Fruit fly (Drosophila melanogaster) whole organism, embryonic: ENCODE measurements around the gene Spn88Ea.

Experiments used
- ATbp ChIP-seq: fragments of 200-800 bp; sonication (Bioruptor generic); optimal IDR thresholded peaks from 2 replicates; lab custom pipeline; 2017; ENCODE audit warnings: missing biosample characterization, mild to moderate bottlenecking, missing genetic modification characterization, missing genetic modification reagents
- Ada2b ChIP-seq: fragments of 200-800 bp; sonication (Bioruptor generic); IDR thresholded peaks from 2 replicates; pipeline ENCODE4 v1.3.6; 2022; ENCODE audit warnings: missing biosample characterization, missing genetic modification characterization
- Blimp-1 ChIP-seq: fragments of 200-800 bp; sonication (Bioruptor generic); optimal IDR thresholded peaks from 3 replicates; lab custom pipeline; 2018; ENCODE audit warnings: missing biosample characterization, missing genetic modification characterization, mild to moderate bottlenecking, moderate library complexity, missing genetic modification reagents
- CG10267 ChIP-seq: fragments of 200-800 bp; sonication (Bioruptor generic); optimal IDR thresholded peaks from 2 replicates; lab custom pipeline; 2018; ENCODE audit warnings: missing biosample characterization, mild to moderate bottlenecking, missing genetic modification characterization, moderate library complexity
- CG10543 ChIP-seq: fragments of 200-800 bp; sonication (Bioruptor generic); optimal IDR thresholded peaks from 3 replicates; lab custom pipeline; 2017; ENCODE audit warnings: missing biosample characterization, mild to moderate bottlenecking, missing genetic modification characterization, moderate library complexity
- CG10959 ChIP-seq: fragments of 200-800 bp; sonication (Bioruptor generic); IDR thresholded peaks from 2 replicates; pipeline ENCODE4 v1.3.6; 2022; ENCODE audit warnings: missing biosample characterization, missing genetic modification characterization
- CG11085 ChIP-seq: fragments of 200-800 bp; sonication (Bioruptor generic); IDR thresholded peaks from 2 replicates; pipeline ENCODE4 v1.3.6; 2022; ENCODE audit warnings: missing biosample characterization, missing genetic modification characterization
- CG1233 ChIP-seq: fragments of 200-800 bp; sonication (Bioruptor generic); optimal IDR thresholded peaks from 4 replicates; lab custom pipeline; 2018; ENCODE audit warnings: missing biosample characterization, mild to moderate bottlenecking, missing genetic modification characterization
- CG42726 ChIP-seq: fragments of 200-800 bp; sonication (Bioruptor generic); IDR thresholded peaks from 2 replicates; pipeline ENCODE4 v1.3.6; 2022; ENCODE audit warnings: missing biosample characterization, missing genetic modification characterization; ENCODE audit not compliant: partially characterized antibody
- CG4328 ChIP-seq: fragments of 200-800 bp; sonication (Bioruptor generic); optimal IDR thresholded peaks from 3 replicates; lab custom pipeline; 2017; ENCODE audit warnings: missing biosample characterization, missing genetic modification reagents, missing genetic modification characterization
- CG43689 ChIP-seq: fragments of 200-800 bp; sonication (Bioruptor generic); IDR thresholded peaks from 2 replicates; pipeline ENCODE4 v1.3.6; 2022; ENCODE audit warnings: missing biosample characterization, missing genetic modification characterization
- CG4424 ChIP-seq: fragments of 200-800 bp; sonication (Bioruptor generic); optimal IDR thresholded peaks from 3 replicates; lab custom pipeline; 2016; ENCODE audit warnings: missing biosample characterization, missing genetic modification characterization
- CG4617 ChIP-seq: fragments of 200-800 bp; sonication (Bioruptor generic); optimal IDR thresholded peaks from 3 replicates; lab custom pipeline; 2016; ENCODE audit warnings: missing biosample characterization, missing genetic modification characterization, borderline replicate concordance
- CG4820 ChIP-seq: fragments of 200-800 bp; sonication (Bioruptor generic); optimal IDR thresholded peaks from 3 replicates; lab custom pipeline; 2016; ENCODE audit warnings: missing biosample characterization, missing genetic modification characterization
- CG4854 ChIP-seq: fragments of 200-800 bp; sonication (Bioruptor generic); optimal IDR thresholded peaks from 2 replicates; lab custom pipeline; 2016; ENCODE audit warnings: missing biosample characterization, missing genetic modification characterization, inconsistent platforms
- CG6654 ChIP-seq: fragments of 200-800 bp; sonication (Bioruptor generic); optimal IDR thresholded peaks from 2 replicates; lab custom pipeline; 2017; ENCODE audit warnings: missing biosample characterization, mild to moderate bottlenecking, missing genetic modification characterization
- CG7357 ChIP-seq: fragments of 200-800 bp; sonication (Bioruptor generic); IDR thresholded peaks from 3 replicates; pipeline ENCODE4 v1.3.6; 2022; ENCODE audit warnings: missing biosample characterization, missing genetic modification characterization
- CG7928 ChIP-seq: fragments of 200-800 bp; sonication (Bioruptor generic); optimal IDR thresholded peaks from 2 replicates; lab custom pipeline; 2017; ENCODE audit warnings: missing biosample characterization, mild to moderate bottlenecking, missing genetic modification characterization
- CG8089 ChIP-seq: fragments of 200-800 bp; sonication (Bioruptor generic); optimal IDR thresholded peaks from 3 replicates; lab custom pipeline; 2016; ENCODE audit warnings: missing biosample characterization, missing genetic modification characterization
- CG9727 ChIP-seq: fragments of 200-800 bp; sonication (Bioruptor generic); optimal IDR thresholded peaks from 3 replicates; lab custom pipeline; 2017; ENCODE audit warnings: missing biosample characterization, mild to moderate bottlenecking, missing genetic modification characterization
- CG9797 ChIP-seq: fragments of 200-800 bp; sonication (Bioruptor generic); optimal IDR thresholded peaks from 3 replicates; lab custom pipeline; 2018; ENCODE audit warnings: missing biosample characterization, mild to moderate bottlenecking, missing genetic modification characterization
- Dip3 ChIP-seq: fragments of 200-800 bp; sonication (Bioruptor generic); optimal IDR thresholded peaks from 3 replicates; lab custom pipeline; 2016; ENCODE audit warnings: missing biosample characterization, missing genetic modification characterization
- Dll ChIP-seq: fragments of 200-800 bp; sonication (Bioruptor generic); IDR thresholded peaks from 4 replicates; pipeline ENCODE4 v1.3.6; 2022; ENCODE audit warnings: missing biosample characterization, missing genetic modification characterization; ENCODE audit not compliant: partially characterized antibody
- Dp ChIP-seq: fragments of 200-800 bp; sonication (Bioruptor generic); optimal IDR thresholded peaks from 2 replicates; lab custom pipeline; 2018; ENCODE audit warnings: missing biosample characterization, mild to moderate bottlenecking, missing genetic modification characterization, moderate library complexity
- Drgx ChIP-seq: fragments of 200-800 bp; sonication (Bioruptor generic); IDR thresholded peaks from 2 replicates; pipeline ENCODE4 v1.3.6; 2022; ENCODE audit warnings: missing biosample characterization, missing genetic modification characterization
- GATAe ChIP-seq: fragments of 200-800 bp; sonication (Bioruptor generic); conservative IDR thresholded peaks from 2 replicates; pipeline ENCODE4 v1.3.6; 2022; ENCODE audit warnings: missing biosample characterization, missing genetic modification characterization
- Hr39 ChIP-seq: fragments of >200 bp; optimal IDR thresholded peaks from 2 replicates; lab custom pipeline; 2017
- Meics ChIP-seq: fragments of 200-800 bp; sonication (Bioruptor generic); optimal IDR thresholded peaks from 2 replicates; lab custom pipeline; 2017; ENCODE audit warnings: missing biosample characterization, mild to moderate bottlenecking, missing genetic modification characterization
- NC2α ChIP-seq: fragments of 200-800 bp; sonication (Bioruptor generic); optimal IDR thresholded peaks from 2 replicates; lab custom pipeline; 2016; ENCODE audit warnings: missing biosample characterization, missing genetic modification characterization
- Scr ChIP-seq: fragments of 200-800 bp; sonication (Bioruptor generic); IDR thresholded peaks from 2 replicates; pipeline ENCODE4 v1.3.6; 2022; ENCODE audit warnings: missing biosample characterization, missing genetic modification characterization; ENCODE audit not compliant: partially characterized antibody
- Ssrp ChIP-seq: fragments of 200-800 bp; sonication (Bioruptor generic); optimal IDR thresholded peaks from 2 replicates; lab custom pipeline; 2018; ENCODE audit warnings: missing biosample characterization, mild to moderate bottlenecking, missing genetic modification characterization, moderate library complexity
- YL-1 ChIP-seq: fragments of 200-800 bp; sonication (Bioruptor generic); optimal IDR thresholded peaks from 3 replicates; lab custom pipeline; 2017; ENCODE audit warnings: missing biosample characterization, mild to moderate bottlenecking, missing genetic modification characterization
- dati ChIP-seq: fragments of 200-800 bp; sonication (Bioruptor generic); IDR thresholded peaks from 2 replicates; pipeline ENCODE4 v1.3.6; 2022; ENCODE audit warnings: missing biosample characterization, missing genetic modification characterization
- ems ChIP-seq: fragments of 200-800 bp; sonication (Bioruptor generic); optimal IDR thresholded peaks from 3 replicates; lab custom pipeline; 2016; ENCODE audit warnings: missing biosample characterization, missing genetic modification characterization
- ftz-f1 ChIP-seq: fragments of 200-800 bp; sonication (Bioruptor generic); optimal IDR thresholded peaks from 2 replicates; lab custom pipeline; 2016; ENCODE audit warnings: missing biosample characterization, missing genetic modification characterization
- gfzf ChIP-seq: fragments of 200-800 bp; sonication (Bioruptor generic); optimal IDR thresholded peaks from 2 replicates; lab custom pipeline; 2016; ENCODE audit warnings: missing biosample characterization, mild to moderate bottlenecking, missing genetic modification characterization, moderate library complexity
- gsb-n ChIP-seq: fragments of 200-800 bp; sonication (Bioruptor generic); optimal IDR thresholded peaks from 3 replicates; lab custom pipeline; 2018; ENCODE audit warnings: missing biosample characterization, mild to moderate bottlenecking, missing genetic modification characterization
- lilli ChIP-seq: fragments of 200-800 bp; sonication (Bioruptor generic); optimal IDR thresholded peaks from 3 replicates; lab custom pipeline; 2016; ENCODE audit warnings: missing biosample characterization, missing genetic modification characterization
- nerfin-2 ChIP-seq: fragments of 200-800 bp; sonication (Bioruptor generic); IDR thresholded peaks from 2 replicates; pipeline ENCODE4 v1.3.6; 2022; ENCODE audit warnings: missing biosample characterization, missing genetic modification characterization; ENCODE audit not compliant: partially characterized antibody
- nmo ChIP-seq: fragments of 200-800 bp; sonication (Bioruptor generic); optimal IDR thresholded peaks from 2 replicates; lab custom pipeline; 2018; ENCODE audit warnings: missing biosample characterization, mild to moderate bottlenecking, missing genetic modification characterization, moderate library complexity
- oc ChIP-seq: fragments of 200-800 bp; sonication (Bioruptor generic); optimal IDR thresholded peaks from 2 replicates; lab custom pipeline; 2018; ENCODE audit warnings: missing biosample characterization, mild to moderate bottlenecking, missing genetic modification characterization, moderate library complexity
- p53 ChIP-seq: fragments of 200-800 bp; sonication (Bioruptor generic); optimal IDR thresholded peaks from 2 replicates; lab custom pipeline; 2016; ENCODE audit warnings: missing biosample characterization, missing genetic modification characterization
- peb ChIP-seq: fragments of 200-800 bp; sonication (Bioruptor generic); IDR thresholded peaks from 2 replicates; pipeline ENCODE4 v1.3.6; 2022; ENCODE audit warnings: missing biosample characterization, missing genetic modification characterization
- pzg ChIP-seq: fragments of 200-800 bp; sonication (Bioruptor generic); optimal IDR thresholded peaks from 3 replicates; lab custom pipeline; 2018; ENCODE audit warnings: missing biosample characterization, mild to moderate bottlenecking, missing genetic modification characterization, moderate library complexity
- sens ChIP-seq: fragments of 200-800 bp; sonication (Bioruptor generic); peaks from one replicate; lab custom pipeline; 2016; ENCODE audit warnings: missing biosample characterization, missing genetic modification characterization
- sima ChIP-seq: fragments of 200-800 bp; sonication (Bioruptor generic); optimal IDR thresholded peaks from 2 replicates; lab custom pipeline; 2016; ENCODE audit warnings: missing biosample characterization, missing genetic modification characterization
- slbo ChIP-seq: fragments of 200-800 bp; sonication (Bioruptor generic); IDR thresholded peaks from 2 replicates; pipeline ENCODE4 v1.3.6; 2022; ENCODE audit warnings: missing biosample characterization, missing genetic modification characterization
- stwl ChIP-seq: fragments of 200-800 bp; sonication (Bioruptor generic); optimal IDR thresholded peaks from 3 replicates; lab custom pipeline; 2018; ENCODE audit warnings: missing biosample characterization, mild to moderate bottlenecking, missing genetic modification characterization, moderate library complexity
- tap ChIP-seq: fragments of 200-800 bp; optimal IDR thresholded peaks from 3 replicates; lab custom pipeline; 2019; ENCODE audit warnings: missing biosample characterization, mild to moderate bottlenecking, missing genetic modification characterization, moderate library complexity
- ttk ChIP-seq: fragments of 200-800 bp; sonication (Bioruptor generic); IDR thresholded peaks from 2 replicates; pipeline ENCODE4 v2.1.2; 2022; ENCODE audit warnings: missing biosample characterization, missing genetic modification characterization
- twi ChIP-seq: fragments of 200-800 bp; optimal IDR thresholded peaks from 2 replicates; lab custom pipeline; 2019; ENCODE audit warnings: missing biosample characterization, mild to moderate bottlenecking, missing genetic modification characterization, moderate library complexity
- zen ChIP-seq: fragments of 200-800 bp; sonication (Bioruptor generic); optimal IDR thresholded peaks from 3 replicates; lab custom pipeline; 2018; ENCODE audit warnings: missing biosample characterization, mild to moderate bottlenecking, missing genetic modification characterization, moderate library complexity

Spn88Ea gene

DNA sequence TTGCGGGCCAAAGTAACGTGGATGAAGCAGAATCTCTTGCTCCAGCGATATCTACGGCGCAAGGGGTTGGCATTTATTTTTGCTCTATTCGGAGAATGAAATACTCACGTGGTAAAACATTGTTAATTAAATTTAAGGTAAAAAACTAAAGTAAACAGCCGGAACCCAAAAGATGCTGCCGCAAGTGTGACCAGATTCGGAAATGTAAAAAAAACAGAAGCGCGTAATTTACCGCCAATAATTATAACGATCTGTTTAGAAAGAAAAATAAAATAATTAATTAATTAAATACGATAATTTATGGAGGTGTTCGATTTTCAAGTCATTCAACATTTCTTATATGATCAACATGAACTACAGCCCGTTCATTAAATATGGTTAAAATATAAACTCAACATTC, 16.7 kb upstream of the Spn88Ea start, which contains the start of gene Polr2G (continued):
- TF ChIP-seq Ada2b (no peak), CG11085 (GFP tag; lab: Robert Waterston, UW) (no peak), CG7357 (no peak), CG6654 (GFP tag; lab: Kevin White, UChicago) (no peak), CG7928 (no peak), ftz-f1 (GFP tag; lab: Kevin White, UChicago) (no peak), tap (tag; lab: Kevin White, UChicago) (no peak), pzg (GFP tag; lab: Kevin White, UChicago) (peak; percentile 19), Dip3 (no peak), Dll (GFP tag; lab: Robert Waterston, UW) (peak; percentile 28; the same call in 1 of the 4 replicates), oc (tag; lab: Kevin White, UChicago) (no peak), sens (GFP tag; lab: Kevin White, UChicago) (peak; percentile 42), CG9727 (GFP tag; lab: Kevin White, UChicago) (no peak), GATAe (GFP tag; lab: Robert Waterston, UW) (no peak), CG4854 (no peak), p53 (no peak), YL-1 (GFP tag; lab: Kevin White, UChicago) (peak; percentile 34), Blimp-1 (GFP tag; lab: Kevin White, UChicago) (no peak), slbo (no peak), nmo (GFP tag; lab: Kevin White, UChicago) (no peak), NC2α (GFP tag; lab: Kevin White, UChicago) (no peak), nerfin-2 (GFP tag; lab: Robert Waterston, UW) (no peak), CG4424 (GFP tag; lab: Kevin White, UChicago) (no peak), sima (GFP tag; lab: Kevin White, UChicago) (no peak), lilli (GFP tag; lab: Kevin White, UChicago) (no peak), gsb-n (no peak), stwl (peak; percentile 30), twi (no peak), Dp (GFP tag; lab: Kevin White, UChicago) (peak; percentile 67), Meics (GFP tag; lab: Kevin White, UChicago) (no peak), CG10543 (GFP tag; lab: Kevin White, UChicago) (no peak), CG42726 (GFP tag; lab: Robert Waterston, UW) (no peak), ttk (GFP tag; lab: Robert Waterston, UW) (no peak), CG1233 (GFP tag; lab: Kevin White, UChicago) (no peak), Scr (GFP tag; lab: Robert Waterston, UW) (peak; percentile 15; the same call in 1 of the 2 replicates), dati (GFP tag; lab: Robert Waterston, UW) (no peak), Drgx (GFP tag; lab: Robert Waterston, UW) (no peak), CG4617 (GFP tag; lab: Kevin White, UChicago) (peak; percentile 50), zen (tag; lab: Kevin White, UChicago) (no peak), CG9797 (GFP tag; lab: Kevin White, UChicago) (peak; percentile 48), CG8089 (GFP tag; lab: Kevin White, UChicago) (no peak), Ssrp (no peak), CG4820 (GFP tag; lab: Kevin White, UChicago) (no peak), CG4328 (GFP tag; lab: Kevin White, UChicago) (no peak), Hr39 (lab: Kevin White, UChicago) (no peak), peb (no peak), CG10959 (GFP tag; lab: Robert Waterston, UW) (no peak), ems (GFP tag; lab: Kevin White, UChicago) (no peak), CG10267 (peak; percentile 10), CG43689 (GFP tag; lab: Robert Waterston, UW) (no peak), ATbp (no peak), gfzf (peak; percentile 63)
